Fruit fly (Drosophila melanogaster) whole organism, embryonic: ENCODE results near the gene CG14883.

Source experiments
- Antp ChIP-seq: fragments of 200-800 bp; sonication (Bioruptor generic); optimal IDR thresholded peaks from 3 replicates; lab custom pipeline; 2016; ENCODE audit warnings: missing biosample characterization, missing genetic modification characterization
- CG10321 ChIP-seq: fragments of 200-800 bp; sonication (Bioruptor generic); IDR thresholded peaks from 2 replicates; pipeline ENCODE4 v1.3.6; 2022; ENCODE audit warnings: missing biosample characterization, missing genetic modification characterization
- CG11560 ChIP-seq: fragments of 200-800 bp; sonication (Bioruptor generic); IDR thresholded peaks from 3 replicates; pipeline ENCODE4 v1.3.6; 2022; ENCODE audit warnings: missing biosample characterization, missing genetic modification characterization
- CG1233 ChIP-seq: fragments of 200-800 bp; sonication (Bioruptor generic); optimal IDR thresholded peaks from 4 replicates; lab custom pipeline; 2018; ENCODE audit warnings: missing biosample characterization, mild to moderate bottlenecking, missing genetic modification characterization
- CG12769 ChIP-seq: fragments of 200-800 bp; sonication (Bioruptor generic); optimal IDR thresholded peaks from 2 replicates; lab custom pipeline; 2019; ENCODE audit warnings: missing biosample characterization, mild to moderate bottlenecking, missing genetic modification characterization, moderate library complexity
- CG13894 ChIP-seq: fragments of 200-800 bp; sonication (Bioruptor generic); optimal IDR thresholded peaks from 3 replicates; lab custom pipeline; 2018; ENCODE audit warnings: missing biosample characterization, mild to moderate bottlenecking, missing genetic modification characterization, moderate library complexity
- CG18764 ChIP-seq: fragments of 200-800 bp; sonication (Bioruptor generic); optimal IDR thresholded peaks from 3 replicates; lab custom pipeline; 2016; ENCODE audit warnings: missing biosample characterization, missing genetic modification characterization
- CG3163 ChIP-seq: fragments of 200-800 bp; sonication (Bioruptor generic); optimal IDR thresholded peaks from 3 replicates; lab custom pipeline; 2016; ENCODE audit warnings: missing biosample characterization, missing genetic modification characterization
- CG34422 ChIP-seq: fragments of 200-800 bp; sonication (Bioruptor generic); IDR thresholded peaks from 3 replicates; pipeline ENCODE4 v1.3.6; 2022; ENCODE audit warnings: missing biosample characterization, missing genetic modification characterization
- CG43689 ChIP-seq: fragments of 200-800 bp; sonication (Bioruptor generic); IDR thresholded peaks from 2 replicates; pipeline ENCODE4 v1.3.6; 2022; ENCODE audit warnings: missing biosample characterization, missing genetic modification characterization
- CG4424 ChIP-seq: fragments of 200-800 bp; sonication (Bioruptor generic); optimal IDR thresholded peaks from 3 replicates; lab custom pipeline; 2016; ENCODE audit warnings: missing biosample characterization, missing genetic modification characterization
- CG4820 ChIP-seq: fragments of 200-800 bp; sonication (Bioruptor generic); optimal IDR thresholded peaks from 3 replicates; lab custom pipeline; 2016; ENCODE audit warnings: missing biosample characterization, missing genetic modification characterization
- CG8359 ChIP-seq: fragments of 200-800 bp; sonication (Bioruptor generic); optimal IDR thresholded peaks from 2 replicates; lab custom pipeline; 2017; ENCODE audit warnings: missing biosample characterization, mild to moderate bottlenecking, missing genetic modification characterization, borderline replicate concordance
- CG8388 ChIP-seq: fragments of 200-800 bp; sonication (Bioruptor generic); optimal IDR thresholded peaks from 2 replicates; lab custom pipeline; 2019; ENCODE audit warnings: missing biosample characterization, mild to moderate bottlenecking, missing genetic modification characterization, moderate library complexity
- CG9817 ChIP-seq: fragments of 200-800 bp; sonication (Bioruptor generic); optimal IDR thresholded peaks from 2 replicates; lab custom pipeline; 2018; ENCODE audit warnings: missing biosample characterization, mild to moderate bottlenecking, missing genetic modification characterization, moderate library complexity
- CG9876 ChIP-seq: fragments of 200-800 bp; sonication (Bioruptor generic); optimal IDR thresholded peaks from 2 replicates; lab custom pipeline; 2016; ENCODE audit warnings: missing biosample characterization, missing genetic modification characterization
- CG9932 ChIP-seq: fragments of 200-800 bp; sonication (Bioruptor generic); IDR thresholded peaks from 2 replicates; pipeline ENCODE4 v1.3.6; 2022; ENCODE audit warnings: missing biosample characterization, missing genetic modification characterization
- Doc2 ChIP-seq: fragments of 200-800 bp; sonication (Bioruptor generic); IDR thresholded peaks from 2 replicates; pipeline ENCODE4 v1.3.6; 2022; ENCODE audit warnings: missing biosample characterization, missing genetic modification characterization
- Fer2 ChIP-seq: fragments of 200-800 bp; sonication (Bioruptor generic); optimal IDR thresholded peaks from 2 replicates; lab custom pipeline; 2018; ENCODE audit warnings: missing biosample characterization, mild to moderate bottlenecking, missing genetic modification characterization, moderate library complexity
- HHEX ChIP-seq: fragments of 200-800 bp; sonication (Bioruptor generic); optimal IDR thresholded peaks from 3 replicates; lab custom pipeline; 2017; ENCODE audit warnings: missing biosample characterization, mild to moderate bottlenecking, missing genetic modification characterization, missing genetic modification reagents
- Hand ChIP-seq: fragments of 200-800 bp; sonication (Bioruptor generic); optimal IDR thresholded peaks from 2 replicates; lab custom pipeline; 2017; ENCODE audit warnings: mild to moderate bottlenecking, missing biosample characterization, missing genetic modification reagents, missing genetic modification characterization
- Hr3 ChIP-seq: fragments of 200-800 bp; sonication (Bioruptor generic); optimal IDR thresholded peaks from 3 replicates; lab custom pipeline; 2016; ENCODE audit warnings: missing biosample characterization, missing genetic modification characterization
- Hr39 ChIP-seq: fragments of >200 bp; optimal IDR thresholded peaks from 2 replicates; lab custom pipeline; 2017
- Hsf ChIP-seq: fragments of 200-800 bp; sonication (Bioruptor generic); optimal IDR thresholded peaks from 3 replicates; lab custom pipeline; 2016; ENCODE audit warnings: missing biosample characterization, missing genetic modification characterization
- Lim3 ChIP-seq: fragments of 200-800 bp; sonication (Bioruptor generic); IDR thresholded peaks from 2 replicates; pipeline ENCODE4 v1.3.6; 2022; ENCODE audit warnings: missing biosample characterization, missing genetic modification characterization
- Nf-YA ChIP-seq: fragments of 200-800 bp; sonication (Bioruptor generic); IDR thresholded peaks from 2 replicates; pipeline ENCODE4 v1.3.6; 2022; ENCODE audit warnings: missing biosample characterization, missing genetic modification characterization
- Opbp ChIP-seq: fragments of 200-800 bp; sonication (Bioruptor generic); IDR thresholded peaks from 3 replicates; pipeline ENCODE4 v1.3.6; 2022; ENCODE audit warnings: missing biosample characterization, missing genetic modification characterization; ENCODE audit not compliant: partially characterized antibody
- Optix ChIP-seq: fragments of 200-800 bp; sonication (Bioruptor generic); IDR thresholded peaks from 3 replicates; pipeline ENCODE4 v1.3.6; 2022; ENCODE audit warnings: missing biosample characterization, missing genetic modification characterization
- Ssrp ChIP-seq: fragments of 200-800 bp; sonication (Bioruptor generic); optimal IDR thresholded peaks from 2 replicates; lab custom pipeline; 2018; ENCODE audit warnings: missing biosample characterization, mild to moderate bottlenecking, missing genetic modification characterization, moderate library complexity
- bcd ChIP-seq: fragments of 200-800 bp; sonication (Bioruptor generic); optimal IDR thresholded peaks from 2 replicates; lab custom pipeline; 2017; ENCODE audit warnings: missing biosample characterization, mild to moderate bottlenecking, missing genetic modification characterization
- bigmax ChIP-seq: fragments of 200-800 bp; sonication (Bioruptor generic); optimal IDR thresholded peaks from 2 replicates; lab custom pipeline; 2018; ENCODE audit warnings: missing biosample characterization, mild to moderate bottlenecking, missing genetic modification characterization
- corto ChIP-seq: fragments of 200-800 bp; sonication (Bioruptor generic); optimal IDR thresholded peaks from 2 replicates; lab custom pipeline; 2016; ENCODE audit warnings: missing biosample characterization, mild to moderate bottlenecking, missing genetic modification characterization, moderate library complexity
- danr ChIP-seq: fragments of 200-800 bp; sonication (Bioruptor generic); IDR thresholded peaks from 2 replicates; pipeline ENCODE4 v1.3.6; 2022; ENCODE audit warnings: missing biosample characterization, missing genetic modification characterization
- fd96Cb ChIP-seq: fragments of 200-800 bp; sonication (Bioruptor generic); optimal IDR thresholded peaks from 2 replicates; lab custom pipeline; 2018; ENCODE audit warnings: missing biosample characterization, mild to moderate bottlenecking, missing genetic modification characterization, moderate library complexity
- ftz-f1 ChIP-seq: fragments of 200-800 bp; sonication (Bioruptor generic); optimal IDR thresholded peaks from 2 replicates; lab custom pipeline; 2016; ENCODE audit warnings: missing biosample characterization, missing genetic modification characterization
- gsb ChIP-seq: fragments of 200-800 bp; sonication (Bioruptor generic); IDR thresholded peaks from 2 replicates; pipeline ENCODE4 v1.3.6; 2022; ENCODE audit warnings: missing biosample characterization, missing genetic modification characterization
- hbn ChIP-seq: fragments of 200-800 bp; sonication (Bioruptor generic); IDR thresholded peaks from 2 replicates; pipeline ENCODE4 v1.3.6; 2022; ENCODE audit warnings: missing biosample characterization, missing genetic modification characterization; ENCODE audit not compliant: partially characterized antibody
- hth ChIP-seq: fragments of >200 bp; optimal IDR thresholded peaks from 2 replicates; lab custom pipeline; 2017; ENCODE audit warnings: inconsistent platforms
- kni ChIP-seq: fragments of 200-800 bp; sonication (Bioruptor generic); optimal IDR thresholded peaks from 3 replicates; lab custom pipeline; 2017; ENCODE audit warnings: mild to moderate bottlenecking, missing biosample characterization, missing genetic modification reagents, missing genetic modification characterization
- shn ChIP-seq: fragments of 200-800 bp; sonication (Bioruptor generic); optimal IDR thresholded peaks from 3 replicates; lab custom pipeline; 2016; ENCODE audit warnings: missing biosample characterization, missing genetic modification characterization
- sisA ChIP-seq: fragments of 200-800 bp; sonication (Bioruptor generic); IDR thresholded peaks from 2 replicates; pipeline ENCODE4 v1.3.6; 2022; ENCODE audit warnings: missing biosample characterization, missing genetic modification characterization
- slp2 ChIP-seq: fragments of 200-800 bp; sonication (Bioruptor generic); optimal IDR thresholded peaks from 2 replicates; lab custom pipeline; 2016; ENCODE audit warnings: missing biosample characterization, missing genetic modification characterization
- tin ChIP-seq: fragments of 200-800 bp; sonication (Bioruptor generic); optimal IDR thresholded peaks from 3 replicates; lab custom pipeline; 2016; ENCODE audit warnings: missing biosample characterization, missing genetic modification characterization
- tna ChIP-seq: fragments of 200-800 bp; sonication (Bioruptor generic); IDR thresholded peaks from 2 replicates; pipeline ENCODE4 v1.3.6; 2022; ENCODE audit warnings: missing biosample characterization, missing genetic modification characterization; ENCODE audit not compliant: partially characterized antibody
- tx ChIP-seq: fragments of 200-800 bp; sonication (Bioruptor generic); optimal IDR thresholded peaks from 2 replicates; lab custom pipeline; 2016; ENCODE audit warnings: missing biosample characterization, missing genetic modification characterization

CG14883 gene

DNA sequence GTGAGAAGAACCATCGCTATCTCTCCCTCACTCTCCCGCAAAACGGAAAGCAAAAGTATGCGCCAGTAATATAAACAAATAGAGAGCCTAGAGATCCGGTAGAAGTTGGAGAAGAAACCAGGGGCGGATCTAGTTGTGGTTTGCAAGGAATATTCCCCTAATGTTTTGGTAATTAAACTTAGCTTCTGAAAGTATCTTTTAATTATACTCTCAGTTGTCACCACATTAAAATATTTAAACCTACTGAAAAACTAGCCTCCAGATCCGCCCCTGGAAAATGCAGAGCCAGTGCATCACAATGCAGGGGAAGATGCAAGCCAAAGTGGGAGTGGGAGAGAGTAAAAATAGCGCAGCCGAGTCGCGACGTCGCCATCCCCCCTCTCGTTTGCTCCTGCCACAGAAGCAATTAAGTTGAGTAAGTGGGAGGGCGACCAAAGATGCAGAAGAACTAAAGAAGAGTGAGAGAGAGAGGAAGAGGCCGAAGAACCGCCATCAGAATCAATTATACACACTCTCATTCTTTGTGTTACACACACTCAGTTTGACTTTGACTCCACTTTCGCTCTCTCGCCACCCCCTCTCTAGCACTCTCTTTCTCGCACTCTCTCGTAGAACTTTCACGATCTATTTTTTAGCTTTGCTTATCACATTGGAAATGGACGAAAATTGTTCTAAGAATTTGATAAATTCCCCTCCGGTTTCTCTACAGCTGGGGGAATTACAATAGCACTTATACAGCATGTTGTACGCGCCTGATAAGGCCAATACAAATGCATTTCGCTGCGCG, 6.5 kb upstream of the CG14883 start (continued):
- TF ChIP-seq Opbp (GFP tag; lab: Robert Waterston, UW) = peak; percentile 92
- TF ChIP-seq CG18764 (GFP tag; lab: Kevin White, UChicago) = peak; percentile 86
- TF ChIP-seq Optix (GFP tag; lab: Robert Waterston, UW) = peak; percentile 94
- TF ChIP-seq CG8359 (GFP tag; lab: Kevin White, UChicago) = peak; percentile 84
- TF ChIP-seq bigmax = peak; percentile 9
- TF ChIP-seq CG4820 (GFP tag; lab: Kevin White, UChicago) = peak; percentile 95
- TF ChIP-seq CG43689 = peak; percentile 83
- TF ChIP-seq tx = peak; percentile 79
- TF ChIP-seq Ssrp (tag; lab: Kevin White, UChicago) = peak; percentile 97
- TF ChIP-seq Fer2 (tag; lab: Kevin White, UChicago) = peak; percentile 86
- peak; percentile 78 for TF ChIP-seq CG9932 (GFP tag; lab: Robert Waterston, UW)
- TF ChIP-seq CG34422 (GFP tag; lab: Robert Waterston, UW) = peak; percentile 96
- peak; percentile 90 for TF ChIP-seq CG1233 (GFP tag; lab: Kevin White, UChicago)
- peak; percentile 96 for TF ChIP-seq tin (GFP tag; lab: Kevin White, UChicago)
- TF ChIP-seq CG4424 (GFP tag; lab: Kevin White, UChicago) = peak; percentile 97
- TF ChIP-seq hth (lab: Kevin White, UChicago) = no peak
- 0 out of 2 replicates have a peak, but pooled peaks have one; percentile 65 for TF ChIP-seq danr
- no peak for TF ChIP-seq corto (GFP tag; lab: Kevin White, UChicago)
- TF ChIP-seq CG13894 (tag; lab: Kevin White, UChicago) = peak; percentile 21
- no peak for TF ChIP-seq ftz-f1 (GFP tag; lab: Kevin White, UChicago)
- TF ChIP-seq Hr39 (lab: Kevin White, UChicago) = no peak
- TF ChIP-seq bcd = peak; percentile 85
- TF ChIP-seq Hr3 (GFP tag; lab: Kevin White, UChicago) = peak; percentile 91
- peak; percentile 91 for TF ChIP-seq CG8388 (GFP tag; lab: Kevin White, UChicago)
- TF ChIP-seq Nf-YA (GFP tag; lab: Robert Waterston, UW) = peak; percentile 91
- peak; percentile 90 for TF ChIP-seq HHEX (GFP tag; lab: Kevin White, UChicago)
- TF ChIP-seq gsb (GFP tag; lab: Robert Waterston, UW) = peak; percentile 75
- peak; percentile 89 for TF ChIP-seq slp2 (GFP tag; lab: Kevin White, UChicago)
- TF ChIP-seq CG10321 (GFP tag; lab: Robert Waterston, UW) = peak; percentile 34; the same call in 1 of the 2 replicates
- TF ChIP-seq CG12769 (tag; lab: Kevin White, UChicago) = peak; percentile 78
- peak; percentile 64 for TF ChIP-seq CG3163 (GFP tag; lab: Kevin White, UChicago)
- peak; percentile 81 for TF ChIP-seq CG11560 (tag; lab: Robert Waterston, UW)
- TF ChIP-seq Doc2 (GFP tag; lab: Robert Waterston, UW) = peak; percentile 80
- TF ChIP-seq Antp (GFP tag; lab: Kevin White, UChicago) = peak; percentile 95
- peak; percentile 98 for TF ChIP-seq sisA (GFP tag; lab: Robert Waterston, UW)
- TF ChIP-seq Hand (GFP tag; lab: Kevin White, UChicago) = no peak
- TF ChIP-seq Lim3 (GFP tag; lab: Robert Waterston, UW) = peak; percentile 66; the same call in 1 of the 2 replicates
- peak; percentile 76 for TF ChIP-seq CG9876 (GFP tag; lab: Kevin White, UChicago)
- TF ChIP-seq fd96Cb (tag; lab: Kevin White, UChicago) = peak; percentile 98
- TF ChIP-seq CG9817 (tag; lab: Kevin White, UChicago) = peak; percentile 95
- TF ChIP-seq hbn = no peak
- peak; percentile 82 for TF ChIP-seq shn (GFP tag; lab: Kevin White, UChicago)
- TF ChIP-seq kni = peak; percentile 93
- TF ChIP-seq Hsf (GFP tag; lab: Kevin White, UChicago) = peak; percentile 92
- TF ChIP-seq tna (GFP tag; lab: Robert Waterston, UW) = no peak
